Fruit fly (Drosophila melanogaster): ENCODE measurements around the gene sog.

sog gene

DNA sequence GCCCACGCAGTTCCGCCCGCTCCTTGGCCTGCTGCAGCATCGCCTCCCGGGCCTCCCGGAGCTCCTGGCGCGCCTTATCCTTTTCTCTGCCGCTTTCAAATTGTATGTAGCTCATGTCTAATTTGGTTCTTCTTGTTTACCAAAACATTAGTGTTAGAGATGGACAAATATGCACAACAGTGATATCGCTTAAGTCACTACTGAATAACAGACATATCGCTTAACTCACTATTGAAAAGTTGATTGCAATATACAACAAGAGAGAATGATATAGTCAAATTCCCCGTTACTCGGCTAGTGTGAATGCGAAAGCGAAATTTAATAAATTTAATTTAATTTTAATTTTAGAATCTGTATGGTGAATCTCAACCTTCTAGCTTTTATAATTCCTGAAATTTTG lies 58.9 kb downstream of the sog start, which contains the start of gene CG9213:
TSS of gene CG9213 (minus strand) at position 152 of the 400 bp plus-strand sequence.
- TF ChIP-seq zen (tag; optimal IDR thresholded peaks at IDR 0.05) = peak; percentile 18
- no peak for TF ChIP-seq disco-r (GFP tag; optimal IDR thresholded peaks at IDR 0.05)
- TF ChIP-seq MBD-R2 (GFP tag; IDR thresholded peaks at IDR 0.05) = peak; percentile 91
- TF ChIP-seq Ptx1 (GFP tag; IDR thresholded peaks at IDR 0.05) = 0 out of 2 replicates have a peak, but pooled peaks have one; percentile 12
- TF ChIP-seq dpn (GFP tag; optimal IDR thresholded peaks at IDR 0.05) = peak in 1 of 2 experiments; percentile 20
- TF ChIP-seq shn (GFP tag; optimal IDR thresholded peaks at IDR 0.05) = no peak
- 0 out of 3 replicates have a peak, but pooled peaks have one; percentile 14 for TF ChIP-seq Dbx (GFP tag; IDR thresholded peaks at IDR 0.05)
- peak; percentile 84 for TF ChIP-seq CG6791 (GFP tag; IDR thresholded peaks at IDR 0.05; ENCODE audit: partially characterized antibody)
- TF ChIP-seq Myb (GFP tag; optimal IDR thresholded peaks at IDR 0.05) = peak; percentile 35
- peak; percentile 98 for TF ChIP-seq CG3995 (GFP tag; optimal IDR thresholded peaks at IDR 0.05)
- TF ChIP-seq CG17361 (GFP tag; IDR thresholded peaks at IDR 0.05) = no peak
- peak; percentile 71; the same call in 2 of the 3 replicates for TF ChIP-seq Opbp (GFP tag; IDR thresholded peaks at IDR 0.05; ENCODE audit: partially characterized antibody)
- TF ChIP-seq gcm2 (GFP tag; optimal IDR thresholded peaks at IDR 0.05) = no peak
- TF ChIP-seq hbn (GFP tag; IDR thresholded peaks at IDR 0.05; ENCODE audit: partially characterized antibody) = peak; percentile 77
- no peak for TF ChIP-seq CG8290 (GFP tag; optimal IDR thresholded peaks at IDR 0.05)
- TF ChIP-seq CG8290 (tag; optimal IDR thresholded peaks at IDR 0.05) = no peak
- peak; percentile 56; the same call in 1 of the 2 replicates for TF ChIP-seq CG42726 (GFP tag; IDR thresholded peaks at IDR 0.05; ENCODE audit: partially characterized antibody)
- peak; percentile 12 for TF ChIP-seq CG9876 (GFP tag; optimal IDR thresholded peaks at IDR 0.05)
- TF ChIP-seq otp (GFP tag; IDR thresholded peaks at IDR 0.05) = no peak
- peak; percentile 47; the same call in 1 of the 2 replicates for TF ChIP-seq sna (GFP tag; IDR thresholded peaks at IDR 0.05; ENCODE audit: partially characterized antibody)
- TF ChIP-seq zfh1 (GFP tag; IDR thresholded peaks at IDR 0.05) = no peak
- peak; percentile 44; the same call in 1 of the 2 replicates for TF ChIP-seq CG9932 (GFP tag; IDR thresholded peaks at IDR 0.05)
- TF ChIP-seq ato (GFP tag; IDR thresholded peaks at IDR 0.05; ENCODE audit: partially characterized antibody) = peak; percentile 63
- TF ChIP-seq trem (tag; optimal IDR thresholded peaks at IDR 0.05) = no peak
- TF ChIP-seq CG9437 (GFP tag; optimal IDR thresholded peaks at IDR 0.05) = no peak
- peak; percentile 58; the same call in 2 of the 3 replicates for TF ChIP-seq zen2 (GFP tag; IDR thresholded peaks at IDR 0.05; ENCODE audit: partially characterized antibody)
- TF ChIP-seq Med (GFP tag) = peak; percentile 82
- no peak for TF ChIP-seq NC2α (GFP tag; optimal IDR thresholded peaks at IDR 0.05)
- TF ChIP-seq CG10147 (GFP tag; optimal IDR thresholded peaks at IDR 0.05) = no peak
- 0 out of 2 replicates have a peak, but pooled peaks have one; percentile 35 for TF ChIP-seq E2f2 (GFP tag; IDR thresholded peaks at IDR 0.05)
- 0 out of 4 replicates have a peak, but pooled peaks have one; percentile 40 for TF ChIP-seq chinmo (GFP tag; IDR thresholded peaks at IDR 0.05; ENCODE audit: partially characterized antibody)
- TF ChIP-seq E2f1 (GFP tag; IDR thresholded peaks at IDR 0.05) = no peak
- no peak for TF ChIP-seq Hey (tag; optimal IDR thresholded peaks at IDR 0.05)
- TF ChIP-seq Aef1 (GFP tag; IDR thresholded peaks at IDR 0.05) = no peak
- TF ChIP-seq HLH3B (GFP tag; IDR thresholded peaks at IDR 0.05) = no peak
- TF ChIP-seq sug (tag; optimal IDR thresholded peaks at IDR 0.05) = no peak
- TF ChIP-seq vvl (GFP tag; IDR thresholded peaks at IDR 0.05) = 0 out of 2 replicates have a peak, but pooled peaks have one; percentile 13
- peak; percentile 23 for TF ChIP-seq Xbp1 (GFP tag; optimal IDR thresholded peaks at IDR 0.05)
- TF ChIP-seq CG12391 (tag; optimal IDR thresholded peaks at IDR 0.05) = peak; percentile 0
- no peak for TF ChIP-seq CG5245 (GFP tag; optimal IDR thresholded peaks at IDR 0.05)
- peak; percentile 56 for TF ChIP-seq Dref (GFP tag; IDR thresholded peaks at IDR 0.05)
- peak; percentile 35 for TF ChIP-seq HmgZ (tag; optimal IDR thresholded peaks at IDR 0.05)
- TF ChIP-seq klu (GFP tag; IDR thresholded peaks at IDR 0.05) = no peak
- TF ChIP-seq Mrtf (GFP tag; IDR thresholded peaks at IDR 0.05) = no peak
- no peak for TF ChIP-seq tll (GFP tag; optimal IDR thresholded peaks at IDR 0.05)
- TF ChIP-seq nerfin-2 (GFP tag; IDR thresholded peaks at IDR 0.05; ENCODE audit: partially characterized antibody) = peak; percentile 68; the same call in 1 of the 2 replicates
- TF ChIP-seq CG17328 (GFP tag; IDR thresholded peaks at IDR 0.05) = no peak
- TF ChIP-seq CG31388 (GFP tag; optimal IDR thresholded peaks at IDR 0.05) = no peak
- no peak for TF ChIP-seq CG11696 (GFP tag; IDR thresholded peaks at IDR 0.05)
- peak; percentile 86 for TF ChIP-seq Dll (GFP tag; IDR thresholded peaks at IDR 0.05; ENCODE audit: partially characterized antibody)
